Fruit fly (Drosophila melanogaster) whole organism, embryonic: ENCODE results near the gene Ser.

Experiments
- CG11398 ChIP-seq: fragments of 200-800 bp; sonication (Bioruptor generic); optimal IDR thresholded peaks from 2 replicates; lab custom pipeline; 2016; ENCODE audit warnings: missing biosample characterization, missing genetic modification characterization
- CG11695 ChIP-seq: fragments of 200-800 bp; sonication (Bioruptor generic); IDR thresholded peaks from 3 replicates; pipeline ENCODE4 v1.3.6; 2022; ENCODE audit warnings: missing biosample characterization, missing genetic modification characterization
- CG12104 ChIP-seq: fragments of 200-800 bp; sonication (Bioruptor generic); optimal IDR thresholded peaks from 3 replicates; lab custom pipeline; 2016; ENCODE audit warnings: missing biosample characterization, missing genetic modification characterization
- CG12942 ChIP-seq: fragments of 200-800 bp; sonication (Bioruptor generic); optimal IDR thresholded peaks from 3 replicates; lab custom pipeline; 2016; ENCODE audit warnings: missing biosample characterization, missing genetic modification characterization
- CG13296 ChIP-seq: fragments of 200-800 bp; sonication (Bioruptor generic); optimal IDR thresholded peaks from 3 replicates; lab custom pipeline; 2018; ENCODE audit warnings: missing biosample characterization, mild to moderate bottlenecking, missing genetic modification characterization
- CG1529 ChIP-seq: fragments of 200-800 bp; sonication (Bioruptor generic); optimal IDR thresholded peaks from 3 replicates; lab custom pipeline; 2018; ENCODE audit warnings: missing biosample characterization, missing genetic modification characterization
- CG15601 ChIP-seq: fragments of 200-800 bp; sonication (Bioruptor generic); optimal IDR thresholded peaks from 3 replicates; lab custom pipeline; 2019; ENCODE audit warnings: missing biosample characterization, mild to moderate bottlenecking, missing genetic modification characterization, moderate library complexity
- CG1647 ChIP-seq: fragments of 200-800 bp; sonication (Bioruptor generic); optimal IDR thresholded peaks from 3 replicates; lab custom pipeline; 2016; ENCODE audit warnings: missing biosample characterization, missing genetic modification characterization
- CG17385 ChIP-seq: fragments of 200-800 bp; sonication (Bioruptor generic); optimal IDR thresholded peaks from 3 replicates; lab custom pipeline; 2018; ENCODE audit warnings: missing biosample characterization, mild to moderate bottlenecking, missing genetic modification characterization
- CG17802 ChIP-seq: fragments of 200-800 bp; sonication (Bioruptor generic); optimal IDR thresholded peaks from 2 replicates; lab custom pipeline; 2018; ENCODE audit warnings: missing biosample characterization, mild to moderate bottlenecking, missing genetic modification characterization, moderate library complexity
- CG1832 ChIP-seq: fragments of 200-800 bp; sonication (Bioruptor generic); optimal IDR thresholded peaks from 2 replicates; lab custom pipeline; 2017; ENCODE audit warnings: missing biosample characterization, mild to moderate bottlenecking, missing genetic modification characterization, inconsistent platforms
- CG2202 ChIP-seq: fragments of 200-800 bp; sonication (Bioruptor generic); optimal IDR thresholded peaks from 2 replicates; lab custom pipeline; 2018; ENCODE audit warnings: missing biosample characterization, mild to moderate bottlenecking, missing genetic modification characterization
- CG3281 ChIP-seq: fragments of 200-800 bp; sonication (Bioruptor generic); optimal IDR thresholded peaks from 3 replicates; lab custom pipeline; 2017; ENCODE audit warnings: missing biosample characterization, mild to moderate bottlenecking, missing genetic modification characterization
- CG4282 ChIP-seq: fragments of 200-800 bp; sonication (Bioruptor generic); optimal IDR thresholded peaks from 2 replicates; lab custom pipeline; 2016; ENCODE audit warnings: missing biosample characterization, missing genetic modification characterization
- CG4854 ChIP-seq: fragments of 200-800 bp; sonication (Bioruptor generic); optimal IDR thresholded peaks from 2 replicates; lab custom pipeline; 2016; ENCODE audit warnings: missing biosample characterization, missing genetic modification characterization, inconsistent platforms
- CG6813 ChIP-seq: fragments of 200-800 bp; sonication (Bioruptor generic); optimal IDR thresholded peaks from 2 replicates; lab custom pipeline; 2017; ENCODE audit warnings: missing biosample characterization, missing genetic modification characterization, mild to moderate bottlenecking, moderate library complexity, missing genetic modification reagents
- CG6854 ChIP-seq: fragments of 200-800 bp; sonication (Bioruptor generic); optimal IDR thresholded peaks from 3 replicates; lab custom pipeline; 2017; ENCODE audit warnings: missing biosample characterization, mild to moderate bottlenecking, missing genetic modification characterization
- CG7271 ChIP-seq: fragments of 200-800 bp; sonication (Bioruptor generic); optimal IDR thresholded peaks from 2 replicates; lab custom pipeline; 2018; ENCODE audit warnings: missing biosample characterization, mild to moderate bottlenecking, missing genetic modification characterization, moderate library complexity
- CG7357 ChIP-seq: fragments of 200-800 bp; sonication (Bioruptor generic); IDR thresholded peaks from 3 replicates; pipeline ENCODE4 v1.3.6; 2022; ENCODE audit warnings: missing biosample characterization, missing genetic modification characterization
- CG9876 ChIP-seq: fragments of 200-800 bp; sonication (Bioruptor generic); optimal IDR thresholded peaks from 2 replicates; lab custom pipeline; 2016; ENCODE audit warnings: missing biosample characterization, missing genetic modification characterization
- Chrac-16 ChIP-seq: fragments of 200-800 bp; sonication (Bioruptor generic); optimal IDR thresholded peaks from 3 replicates; lab custom pipeline; 2016; ENCODE audit warnings: missing biosample characterization, missing genetic modification characterization
- CoRest ChIP-seq: fragments of 200-800 bp; sonication (Bioruptor generic); optimal IDR thresholded peaks from 3 replicates; lab custom pipeline; 2018; ENCODE audit warnings: missing biosample characterization, mild to moderate bottlenecking, missing genetic modification characterization, moderate library complexity
- HHEX ChIP-seq: fragments of 200-800 bp; sonication (Bioruptor generic); optimal IDR thresholded peaks from 3 replicates; lab custom pipeline; 2017; ENCODE audit warnings: missing biosample characterization, mild to moderate bottlenecking, missing genetic modification characterization, missing genetic modification reagents
- Hr78 ChIP-seq, 2 experiments: fragments of 200-800 bp in 1 of 2; fragments of >200 bp in 1 of 2; sonication (Bioruptor generic) in 1 of 2; optimal IDR thresholded peaks; 2 replicates each; lab custom pipeline; 2017 to 2019; ENCODE audit warnings: missing biosample characterization in 2 of 2, missing genetic modification characterization in 2 of 2, mild to moderate bottlenecking in 1 of 2, moderate library complexity in 1 of 2
- MESR4 ChIP-seq: fragments of 200-800 bp; sonication (Bioruptor generic); optimal IDR thresholded peaks from 2 replicates; lab custom pipeline; 2018; ENCODE audit warnings: missing biosample characterization, mild to moderate bottlenecking, missing genetic modification characterization, moderate library complexity
- Mad ChIP-seq: fragments of 200-800 bp; sonication (Bioruptor generic); optimal IDR thresholded peaks from 2 replicates; lab custom pipeline; 2016; ENCODE audit warnings: missing biosample characterization, missing genetic modification characterization
- Myb ChIP-seq: fragments of 200-800 bp; sonication (Bioruptor generic); optimal IDR thresholded peaks from 2 replicates; lab custom pipeline; 2016; ENCODE audit warnings: missing biosample characterization, missing genetic modification characterization
- Nf-YC ChIP-seq: fragments of 200-800 bp; optimal IDR thresholded peaks from 3 replicates; lab custom pipeline; 2019; ENCODE audit warnings: missing biosample characterization, mild to moderate bottlenecking, missing genetic modification characterization, moderate library complexity
- Opbp ChIP-seq: fragments of 200-800 bp; sonication (Bioruptor generic); IDR thresholded peaks from 3 replicates; pipeline ENCODE4 v1.3.6; 2022; ENCODE audit warnings: missing biosample characterization, missing genetic modification characterization; ENCODE audit not compliant: partially characterized antibody
- Rx ChIP-seq: fragments of 200-800 bp; sonication (Bioruptor generic); IDR thresholded peaks from 2 replicates; pipeline ENCODE4 v1.3.6; 2022; ENCODE audit warnings: missing biosample characterization, missing genetic modification characterization
- Six4 ChIP-seq: fragments of 200-800 bp; sonication (Bioruptor generic); optimal IDR thresholded peaks from 2 replicates; lab custom pipeline; 2016; ENCODE audit warnings: missing biosample characterization, missing genetic modification characterization
- YL-1 ChIP-seq: fragments of 200-800 bp; sonication (Bioruptor generic); optimal IDR thresholded peaks from 3 replicates; lab custom pipeline; 2017; ENCODE audit warnings: missing biosample characterization, mild to moderate bottlenecking, missing genetic modification characterization
- bsh ChIP-seq, 2 experiments: fragments of 200-800 bp; sonication (Bioruptor generic); optimal IDR thresholded peaks; 2 replicates each; lab custom pipeline; 2017 to 2018; ENCODE audit warnings: mild to moderate bottlenecking in 2 of 2, missing biosample characterization in 2 of 2, missing genetic modification characterization in 2 of 2, moderate library complexity in 1 of 2
- chn ChIP-seq: fragments of 200-800 bp; sonication (Bioruptor generic); optimal IDR thresholded peaks from 2 replicates; lab custom pipeline; 2016; ENCODE audit warnings: missing biosample characterization, missing genetic modification characterization
- dm ChIP-seq: fragments of 200-800 bp; sonication (Bioruptor generic); optimal IDR thresholded peaks from 3 replicates; lab custom pipeline; 2016; ENCODE audit warnings: missing biosample characterization, missing genetic modification characterization
- esg ChIP-seq: fragments of 200-800 bp; sonication (Bioruptor generic); conservative IDR thresholded peaks from 2 replicates; pipeline ENCODE4 v1.3.6; 2022; ENCODE audit warnings: missing biosample characterization, missing genetic modification characterization
- ewg ChIP-seq: fragments of 200-800 bp; sonication (Bioruptor generic); optimal IDR thresholded peaks from 3 replicates; lab custom pipeline; 2017; ENCODE audit warnings: mild to moderate bottlenecking, missing biosample characterization, missing genetic modification reagents, missing genetic modification characterization
- fu2 ChIP-seq: fragments of 200-800 bp; sonication (Bioruptor generic); optimal IDR thresholded peaks from 2 replicates; lab custom pipeline; 2016; ENCODE audit warnings: missing biosample characterization, missing genetic modification characterization
- gcm2 ChIP-seq: fragments of 200-800 bp; sonication (Bioruptor generic); optimal IDR thresholded peaks from 2 replicates; lab custom pipeline; 2016; ENCODE audit warnings: missing biosample characterization, missing genetic modification characterization
- her ChIP-seq: fragments of 200-800 bp; sonication (Bioruptor generic); optimal IDR thresholded peaks from 2 replicates; lab custom pipeline; 2016; ENCODE audit warnings: missing biosample characterization, missing genetic modification characterization
- klu ChIP-seq: fragments of 200-800 bp; sonication (Bioruptor generic); IDR thresholded peaks from 2 replicates; pipeline ENCODE4 v1.3.6; 2022; ENCODE audit warnings: missing biosample characterization, missing genetic modification characterization
- knrl ChIP-seq: fragments of 200-800 bp; sonication (Bioruptor generic); IDR thresholded peaks from 3 replicates; pipeline ENCODE4 v1.3.6; 2022; ENCODE audit warnings: missing biosample characterization, missing genetic modification characterization; ENCODE audit not compliant: partially characterized antibody
- lmd ChIP-seq: fragments of 200-800 bp; sonication (Bioruptor generic); IDR thresholded peaks from 2 replicates; pipeline ENCODE4 v1.3.6; 2022; ENCODE audit warnings: missing biosample characterization, missing genetic modification characterization
- maf-S ChIP-seq: fragments of 200-800 bp; sonication (Bioruptor generic); optimal IDR thresholded peaks from 2 replicates; lab custom pipeline; 2016; ENCODE audit warnings: missing biosample characterization, missing genetic modification characterization
- nerfin-1 ChIP-seq: fragments of 200-800 bp; sonication (Bioruptor generic); optimal IDR thresholded peaks from 3 replicates; lab custom pipeline; 2019; ENCODE audit warnings: missing biosample characterization, mild to moderate bottlenecking, missing genetic modification characterization, moderate library complexity
- onecut ChIP-seq: fragments of 200-800 bp; sonication (Bioruptor generic); IDR thresholded peaks from 2 replicates; pipeline ENCODE4 v1.3.6; 2022; ENCODE audit warnings: missing biosample characterization, missing genetic modification characterization
- pnt ChIP-seq: fragments of 200-800 bp; sonication (Bioruptor generic); optimal IDR thresholded peaks from 3 replicates; lab custom pipeline; 2016; ENCODE audit warnings: missing biosample characterization, missing genetic modification characterization
- repo ChIP-seq: fragments of 200-800 bp; sonication (Bioruptor generic); optimal IDR thresholded peaks from 2 replicates; lab custom pipeline; 2016; ENCODE audit warnings: missing biosample characterization, missing genetic modification characterization
- tgo ChIP-seq: fragments of 200-800 bp; sonication (Bioruptor generic); IDR thresholded peaks from 3 replicates; pipeline ENCODE4 v1.3.6; 2022; ENCODE audit warnings: missing biosample characterization, missing genetic modification characterization

The Ser gene

DNA sequence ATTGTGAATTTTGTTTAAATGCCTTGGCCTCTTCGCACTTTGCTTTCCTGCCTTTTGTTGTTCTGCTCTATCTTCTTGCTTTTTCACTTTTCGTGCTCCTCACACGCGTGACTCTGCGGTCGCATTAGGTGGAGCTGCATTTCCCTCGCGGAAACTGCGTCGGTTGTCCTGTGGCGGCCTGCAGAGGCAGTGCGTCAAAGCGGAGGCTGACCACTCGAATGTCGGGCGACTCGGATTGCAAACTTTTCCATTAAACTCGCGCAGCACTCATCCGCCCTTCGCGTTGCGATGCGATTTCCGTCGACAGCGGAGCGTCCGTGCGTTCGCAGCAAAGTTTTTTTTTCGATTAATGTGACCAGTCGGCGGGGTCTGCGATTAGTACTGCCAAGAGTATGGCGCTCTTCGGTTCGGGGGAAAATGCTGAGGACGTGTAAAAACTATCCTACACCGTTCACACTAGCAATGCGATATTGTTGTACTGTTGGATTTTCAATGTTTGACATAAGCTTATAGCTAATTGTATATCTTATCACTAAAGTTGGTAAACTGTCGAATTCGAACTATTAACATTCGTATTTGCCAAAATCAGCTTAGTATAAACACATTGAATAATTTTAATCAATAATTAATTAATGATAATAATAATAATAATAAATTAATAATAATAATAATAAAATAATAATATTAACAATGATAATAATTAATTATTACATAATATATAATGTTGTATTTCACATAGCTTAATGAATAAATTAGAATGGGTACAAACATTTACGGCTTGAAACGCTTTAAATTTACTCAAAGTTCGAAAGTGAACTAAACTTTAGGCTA, 43.2 kb downstream of the Ser start, which contains the start of gene CG6051 (continued):
- TF ChIP-seq CG17385 (GFP tag; lab: Kevin White, UChicago) (peak; percentile 7), CG4854 (no peak), Mad (GFP tag; lab: Kevin White, UChicago) (no peak), HHEX (GFP tag; lab: Kevin White, UChicago) (peak; percentile 65), CG17802 (tag; lab: Kevin White, UChicago) (peak; percentile 91), CG6854 (GFP tag; lab: Kevin White, UChicago) (peak; percentile 6), her (GFP tag; lab: Kevin White, UChicago) (peak; percentile 52), fu2 (peak; percentile 46), CG12104 (GFP tag; lab: Kevin White, UChicago) (peak; percentile 37), Rx (GFP tag; lab: Robert Waterston, UW) (no peak), CG7271 (tag; lab: Kevin White, UChicago) (peak; percentile 14), knrl (GFP tag; lab: Robert Waterston, UW) (no peak), CG11398 (GFP tag; lab: Kevin White, UChicago) (peak; percentile 35), nerfin-1 (peak; percentile 24), CG11695 (no peak), Opbp (GFP tag; lab: Robert Waterston, UW) (no peak), YL-1 (GFP tag; lab: Kevin White, UChicago) (peak; percentile 52), tgo (no peak), CG3281 (peak; percentile 57), CG6813 (GFP tag; lab: Kevin White, UChicago) (peak; percentile 4), CG13296 (peak; percentile 46), Six4 (GFP tag; lab: Kevin White, UChicago) (peak; percentile 39), maf-S (GFP tag; lab: Kevin White, UChicago) (no peak), Chrac-16 (GFP tag; lab: Kevin White, UChicago) (peak; percentile 61), onecut (GFP tag; lab: Robert Waterston, UW) (peak; percentile 44; the same call in 1 of the 2 replicates), CG1647 (peak; percentile 17), Myb (peak; percentile 19), repo (peak; percentile 33), CoRest (tag; lab: Kevin White, UChicago) (peak; percentile 63), CG7357 (GFP tag; lab: Robert Waterston, UW) (peak; percentile 97), bsh (GFP tag; optimal IDR thresholded peaks at IDR 0.05; lab: Kevin White, UChicago) (peak in 1 of 2 experiments; percentile 47), MESR4 (GFP tag; lab: Kevin White, UChicago) (peak; percentile 83), chn (peak; percentile 8), ewg (GFP tag; lab: Kevin White, UChicago) (no peak), Nf-YC (tag; lab: Kevin White, UChicago) (peak; percentile 62), pnt (GFP tag; lab: Kevin White, UChicago) (peak; percentile 23), CG1529 (GFP tag; lab: Kevin White, UChicago) (no peak), CG15601 (peak; percentile 21), dm (peak; percentile 52), CG2202 (tag; lab: Kevin White, UChicago) (peak; percentile 35), lmd (GFP tag; lab: Robert Waterston, UW) (no peak), CG12942 (GFP tag; lab: Kevin White, UChicago) (peak; percentile 13), CG1832 (peak; percentile 3), Hr78 (GFP tag; optimal IDR thresholded peaks at IDR 0.05; lab: Kevin White, UChicago) (peak in 1 of 2 experiments; percentile 13), gcm2 (GFP tag; lab: Kevin White, UChicago) (no peak), CG4282 (GFP tag; lab: Kevin White, UChicago) (peak; percentile 31), CG9876 (GFP tag; lab: Kevin White, UChicago) (peak; percentile 38), esg (GFP tag; lab: Robert Waterston, UW) (no peak), klu (no peak)
